Worm (Caenorhabditis elegans) whole organism, midembryonic: ENCODE measurements around the gene K12D12.5.

Experiments used
- klf-2 ChIP-seq: fragments of 200-800 bp; sonication (Bioruptor generic); conservative IDR thresholded peaks from 2 replicates; pipeline ENCODE4 v1.3.6; 2022; ENCODE audit warnings: missing genetic modification reagents, missing genetic modification characterization, missing compliant biosample characterization
- med-1 ChIP-seq: sonication (generic microtip); optimal IDR thresholded peaks from 2 replicates; lab custom pipeline; 2017; ENCODE audit warnings: missing genetic modification characterization, mild to moderate bottlenecking, missing compliant biosample characterization, antibody characterized with exemption, missing genetic modification reagents; ENCODE audit not compliant: insufficient read depth

DNA sequence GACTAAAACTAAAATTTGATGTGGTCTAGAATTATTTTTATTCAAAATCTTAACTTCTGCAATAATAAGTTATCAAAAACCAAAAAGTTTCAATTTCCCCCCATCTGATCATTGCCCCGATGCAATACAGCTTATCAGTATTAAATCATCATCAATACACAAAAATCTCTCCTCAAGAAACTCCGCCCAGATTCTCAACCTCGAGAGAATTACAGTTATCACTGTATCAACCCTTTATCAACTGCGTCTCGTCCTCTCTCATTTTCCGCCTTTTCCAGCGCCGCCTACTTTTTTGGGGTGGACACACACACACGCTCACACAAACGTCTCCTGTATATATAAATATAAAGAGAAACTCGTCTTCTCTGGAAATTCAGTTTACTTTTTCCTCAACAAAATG lies 18.5 kb upstream of the K12D12.5 start, which contains the start of gene T27D12.1:
- no peak for TF ChIP-seq klf-2 (GFP tag; lab: Robert Waterston, UW)
- TF ChIP-seq med-1 (GFP tag; lab: Kevin White, UChicago): no peak
